Worm (Caenorhabditis elegans) whole organism, L4 larva: ENCODE results near the gene ZK1321.4.

ENCODE experiments used
- F26F4.8 ChIP-seq: fragments of 200-800 bp; sonication (Bioruptor generic); conservative IDR thresholded peaks from 2 replicates; pipeline ENCODE4 v1.3.6; 2022; ENCODE audit warnings: missing genetic modification characterization, missing compliant biosample characterization
- F37D6.2 ChIP-seq: sonication (generic microtip); optimal IDR thresholded peaks from 2 replicates; lab custom pipeline; 2016; ENCODE audit warnings: mild to moderate bottlenecking, missing genetic modification characterization, missing compliant biosample characterization
- F49E8.2 ChIP-seq: sonication (generic microtip); optimal IDR thresholded peaks from 2 replicates; lab custom pipeline; 2016; ENCODE audit warnings: missing compliant biosample characterization, mild to moderate bottlenecking, missing genetic modification characterization, borderline replicate concordance
- T20F7.1 ChIP-seq: fragments of 200-800 bp; sonication (Bioruptor generic); optimal IDR thresholded peaks from 2 replicates; lab custom pipeline; 2018; ENCODE audit warnings: mild to moderate bottlenecking, missing genetic modification characterization, missing compliant biosample characterization
- Y48G9A.11 ChIP-seq: fragments of 200-800 bp; sonication (Bioruptor generic); IDR thresholded peaks from 2 replicates; pipeline ENCODE4 v1.3.6; 2022; ENCODE audit warnings: missing genetic modification reagents, missing genetic modification characterization, missing compliant biosample characterization
- Y75B8A.6 ChIP-seq: fragments of 200-800 bp; sonication (Bioruptor generic); IDR thresholded peaks from 2 replicates; pipeline ENCODE4 v1.3.6; 2022; ENCODE audit warnings: missing genetic modification reagents, missing genetic modification characterization, missing compliant biosample characterization
- aha-1 ChIP-seq: fragments of 150-350 bp; peaks from one replicate; lab custom pipeline; 2014; ENCODE audit warnings: missing biosample characterization, missing genetic modification characterization
- aly-2 ChIP-seq: sonication (generic microtip); optimal IDR thresholded peaks from 2 replicates; lab custom pipeline; 2018; ENCODE audit warnings: missing biosample characterization, missing genetic modification characterization
- ceh-28 ChIP-seq: fragments of 150-350 bp; optimal IDR thresholded peaks from 2 replicates; lab custom pipeline; 2014; ENCODE audit warnings: missing biosample characterization, missing genetic modification reagents, missing genetic modification characterization
- ceh-62 ChIP-seq: sonication (generic microtip); optimal IDR thresholded peaks from 2 replicates; lab custom pipeline; 2017; ENCODE audit warnings: missing biosample characterization, missing genetic modification characterization
- cey-2 ChIP-seq: sonication (generic microtip); optimal IDR thresholded peaks from 3 replicates; lab custom pipeline; 2017; ENCODE audit warnings: missing genetic modification characterization, mild to moderate bottlenecking, missing compliant biosample characterization, antibody characterized with exemption, borderline replicate concordance; ENCODE audit not compliant: insufficient read depth
- daf-12 ChIP-seq: fragments of 150-350 bp; optimal IDR thresholded peaks from 2 replicates; lab custom pipeline; 2014; ENCODE audit warnings: missing biosample characterization, missing genetic modification reagents, missing genetic modification characterization
- daf-16 ChIP-seq, 3 experiments: sonication (generic microtip); optimal IDR thresholded peaks; 2 replicates each; lab custom pipeline; 2016 to 2017; ENCODE audit warnings: missing genetic modification characterization in 3 of 3, missing genetic modification reagents in 3 of 3, mild to moderate bottlenecking in 2 of 3, missing compliant biosample characterization in 2 of 3, missing biosample characterization in 1 of 3, moderate library complexity in 1 of 3
- dmd-6 ChIP-seq: fragments of 200-800 bp; sonication (Bioruptor generic); IDR thresholded peaks from 2 replicates; pipeline ENCODE4 v1.3.6; 2022; ENCODE audit warnings: missing genetic modification reagents, missing genetic modification characterization, missing compliant biosample characterization
- dmd-8 ChIP-seq: fragments of 200-800 bp; sonication (Bioruptor generic); IDR thresholded peaks from 2 replicates; pipeline ENCODE4 v1.3.6; 2022; ENCODE audit warnings: missing genetic modification characterization, missing compliant biosample characterization
- dpl-1 ChIP-seq: fragments of 150-350 bp; optimal IDR thresholded peaks from 2 replicates; lab custom pipeline; 2014; ENCODE audit warnings: missing biosample characterization, missing genetic modification reagents, missing genetic modification characterization
- dve-1 ChIP-seq: sonication (generic microtip); optimal IDR thresholded peaks from 2 replicates; lab custom pipeline; 2017; ENCODE audit warnings: antibody characterized with exemption, mild to moderate bottlenecking, missing genetic modification characterization, missing compliant biosample characterization; ENCODE audit not compliant: insufficient read depth
- egl-43 ChIP-seq: fragments of 200-800 bp; sonication (Bioruptor generic); IDR thresholded peaks from 2 replicates; pipeline ENCODE4 v1.3.6; 2022; ENCODE audit warnings: missing genetic modification reagents, missing genetic modification characterization, missing compliant biosample characterization
- fkh-10 ChIP-seq: fragments of 150-350 bp; optimal IDR thresholded peaks from 2 replicates; lab custom pipeline; 2014; ENCODE audit warnings: missing biosample characterization, missing genetic modification reagents, missing genetic modification characterization
- fos-1 ChIP-seq: fragments of 150-350 bp; optimal IDR thresholded peaks from 2 replicates; lab custom pipeline; 2014; ENCODE audit warnings: missing biosample characterization, missing genetic modification characterization
- gei-8 ChIP-seq: fragments of 200-800 bp; sonication (Bioruptor generic); optimal IDR thresholded peaks from 2 replicates; lab custom pipeline; 2018; ENCODE audit warnings: mild to moderate bottlenecking, missing genetic modification characterization, missing compliant biosample characterization
- hlh-30 ChIP-seq: sonication (generic microtip); optimal IDR thresholded peaks from 2 replicates; lab custom pipeline; 2017; ENCODE audit warnings: antibody characterized with exemption, mild to moderate bottlenecking, missing genetic modification characterization, missing compliant biosample characterization; ENCODE audit not compliant: insufficient read depth
- hmg-1.1 ChIP-seq: fragments of 200-800 bp; sonication (Bioruptor generic); IDR thresholded peaks from 2 replicates; pipeline ENCODE4 v1.3.6; 2022; ENCODE audit warnings: missing genetic modification reagents, missing genetic modification characterization, missing compliant biosample characterization
- jun-1 ChIP-seq: fragments of 150-350 bp; optimal IDR thresholded peaks from 2 replicates; lab custom pipeline; 2014; ENCODE audit warnings: missing biosample characterization, missing genetic modification reagents, missing genetic modification characterization
- lin-29 ChIP-seq: fragments of 200-800 bp; sonication (Bioruptor generic); IDR thresholded peaks from 2 replicates; pipeline ENCODE4 v1.3.6; 2022; ENCODE audit warnings: missing genetic modification reagents, missing genetic modification characterization, missing compliant biosample characterization
- lsy-2 ChIP-seq, 2 experiments: fragments of 150-350 bp in 1 of 2; sonication (generic microtip) in 1 of 2; optimal IDR thresholded peaks; 2 replicates each; lab custom pipeline; 2014 to 2017; ENCODE audit warnings: missing biosample characterization in 2 of 2, missing genetic modification characterization in 2 of 2
- madf-5 ChIP-seq, 2 experiments: fragments of 200-800 bp; sonication (Bioruptor generic); IDR thresholded peaks; 2 replicates each; pipeline ENCODE4 v1.3.6; 2022; ENCODE audit warnings: missing compliant biosample characterization in 2 of 2, missing genetic modification characterization in 2 of 2
- mdl-1 ChIP-seq, 2 experiments: fragments of 150-350 bp in 1 of 2; sonication (generic microtip) in 1 of 2; optimal IDR thresholded peaks; 2 replicates each; lab custom pipeline; 2014 to 2017; ENCODE audit warnings: missing biosample characterization in 2 of 2, missing genetic modification characterization in 2 of 2
- mdt-29 ChIP-seq: fragments of 200-800 bp; sonication (Bioruptor generic); IDR thresholded peaks from 2 replicates; pipeline ENCODE4 v1.3.6; 2022; ENCODE audit warnings: missing genetic modification reagents, missing genetic modification characterization, missing compliant biosample characterization
- mep-1 ChIP-seq: fragments of 150-350 bp; sonication (generic microtip); optimal IDR thresholded peaks from 3 replicates; lab custom pipeline; 2014; ENCODE audit warnings: missing biosample characterization, missing genetic modification characterization
- mes-2 ChIP-seq: sonication (generic microtip); optimal IDR thresholded peaks from 2 replicates; lab custom pipeline; 2016; ENCODE audit warnings: missing genotype, mild to moderate bottlenecking, missing genetic modification characterization, missing compliant biosample characterization; ENCODE audit not compliant: poor library complexity, severe bottlenecking
- nhr-102 ChIP-seq: sonication (generic microtip); optimal IDR thresholded peaks from 2 replicates; lab custom pipeline; 2016; ENCODE audit warnings: mild to moderate bottlenecking, missing genetic modification characterization, moderate library complexity, missing compliant biosample characterization
- nhr-11 ChIP-seq: fragments of 150-350 bp; optimal IDR thresholded peaks from 2 replicates; lab custom pipeline; 2014; ENCODE audit warnings: missing biosample characterization, missing genetic modification characterization
- nhr-111 ChIP-seq: fragments of 200-800 bp; sonication (Bioruptor generic); optimal IDR thresholded peaks from 2 replicates; lab custom pipeline; 2018; ENCODE audit warnings: mild to moderate bottlenecking, missing genetic modification characterization, missing compliant biosample characterization
- nhr-237 ChIP-seq: sonication (generic microtip); optimal IDR thresholded peaks from 2 replicates; lab custom pipeline; 2017; ENCODE audit warnings: missing biosample characterization, missing genetic modification characterization
- nhr-28 ChIP-seq: fragments of 150-350 bp; optimal IDR thresholded peaks from 2 replicates; lab custom pipeline; 2014; ENCODE audit warnings: missing biosample characterization, missing genetic modification characterization
- nhr-42 ChIP-seq: fragments of 200-800 bp; sonication (Bioruptor generic); IDR thresholded peaks from 2 replicates; pipeline ENCODE4 v1.3.6; 2022; ENCODE audit warnings: missing genetic modification characterization, missing compliant biosample characterization
- nhr-48 ChIP-seq: sonication (generic microtip); optimal IDR thresholded peaks from 2 replicates; lab custom pipeline; 2016; ENCODE audit warnings: mild to moderate bottlenecking, missing genetic modification characterization, missing compliant biosample characterization
- nhr-6 ChIP-seq: fragments of 150-350 bp; optimal IDR thresholded peaks from 2 replicates; lab custom pipeline; 2014; ENCODE audit warnings: missing biosample characterization, missing genetic modification characterization
- nhr-77 ChIP-seq: fragments of 150-350 bp; optimal IDR thresholded peaks from 2 replicates; lab custom pipeline; 2014; ENCODE audit warnings: missing biosample characterization, missing genetic modification characterization
- php-3 ChIP-seq: fragments of 200-800 bp; sonication (Bioruptor generic); IDR thresholded peaks from 2 replicates; pipeline ENCODE4 v1.3.6; 2022; ENCODE audit warnings: missing genetic modification reagents, missing genetic modification characterization, missing compliant biosample characterization
- saeg-2 ChIP-seq: fragments of 200-800 bp; sonication (Bioruptor generic); IDR thresholded peaks from 2 replicates; pipeline ENCODE4 v1.3.6; 2022; ENCODE audit warnings: missing genetic modification reagents, missing genetic modification characterization, missing compliant biosample characterization
- tag-97 ChIP-seq: fragments of 200-800 bp; sonication (Bioruptor generic); IDR thresholded peaks from 2 replicates; pipeline ENCODE4 v1.3.6; 2022; ENCODE audit warnings: missing genetic modification characterization, missing compliant biosample characterization
- unc-130 ChIP-seq: sonication (generic microtip); optimal IDR thresholded peaks from 2 replicates; lab custom pipeline; 2016; ENCODE audit warnings: missing genetic modification reagents, missing genetic modification characterization, missing compliant biosample characterization
- unc-62 ChIP-seq, 3 experiments: fragments of 150-350 bp in 1 of 3; sonication (generic microtip); optimal IDR thresholded peaks in 2 of 3; peaks in 1 of 3; 1 replicate in 1 of 3; 2 replicates in 2 of 3; lab custom pipeline; 2014 to 2017; ENCODE audit warnings: missing biosample characterization in 3 of 3, missing genetic modification characterization in 3 of 3, missing genetic modification reagents in 3 of 3, missing genotype in 1 of 3
- zag-1 ChIP-seq: fragments of 150-350 bp; optimal IDR thresholded peaks from 2 replicates; lab custom pipeline; 2014; ENCODE audit warnings: missing biosample characterization, missing genetic modification characterization
- zfp-2 ChIP-seq: sonication (generic microtip); optimal IDR thresholded peaks from 2 replicates; lab custom pipeline; 2016; ENCODE audit warnings: mild to moderate bottlenecking, missing genetic modification characterization, missing compliant biosample characterization
- zip-11 ChIP-seq: fragments of 200-800 bp; sonication (Bioruptor generic); IDR thresholded peaks from 2 replicates; pipeline ENCODE4 v1.3.6; 2022; ENCODE audit warnings: missing genetic modification characterization, missing compliant biosample characterization
- zip-2 ChIP-seq: fragments of 150-350 bp; optimal IDR thresholded peaks from 2 replicates; lab custom pipeline; 2014; ENCODE audit warnings: missing biosample characterization, missing genetic modification characterization

The ZK1321.4 gene

ce11 chrII:9787395-9788152 is 13.8 kb upstream of the ZK1321.4 start, which contains the start of gene cyp-13A2 (continued):
- TF ChIP-seq F37D6.2 (no peak), fkh-10 (GFP tag; lab: Kevin White, UChicago) (no peak), dmd-6 (GFP tag; lab: Robert Waterston, UW) (peak; percentile 87), dmd-8 (GFP tag; lab: Robert Waterston, UW) (no peak), zag-1 (no peak), daf-12 (no peak), nhr-6 (tag; lab: Kevin White, UChicago) (no peak), ceh-28 (tag; lab: Kevin White, UChicago) (no peak), nhr-102 (tag; lab: Kevin White, UChicago) (peak; percentile 68), hlh-30 (tag; lab: Kevin White, UChicago) (peak; percentile 24), madf-5 (GFP tag; IDR thresholded peaks at IDR 0.05; lab: Robert Waterston, UW) (no peak), zip-2 (tag; lab: Kevin White, UChicago) (no peak), nhr-48 (tag; lab: Kevin White, UChicago) (peak; percentile 29), saeg-2 (GFP tag; lab: Robert Waterston, UW) (no peak), jun-1 (tag; lab: Kevin White, UChicago) (no peak), ceh-62 (tag; lab: Kevin White, UChicago) (no peak), hmg-1.1 (GFP tag; lab: Robert Waterston, UW) (no peak), nhr-11 (peak; percentile 80), nhr-42 (GFP tag; lab: Robert Waterston, UW) (no peak), lin-29 (GFP tag; lab: Robert Waterston, UW) (no peak), zip-11 (GFP tag; lab: Robert Waterston, UW) (no peak), F26F4.8 (no peak), zfp-2 (no peak), aha-1 (tag; lab: Kevin White, UChicago) (no peak), mdl-1 (tag; optimal IDR thresholded peaks at IDR 0.05; lab: Kevin White, UChicago) (peak in 1 of 2 experiments; percentile 22), mdt-29 (no peak), php-3 (peak; percentile 64), mep-1 (peak; percentile 58), T20F7.1 (GFP tag; lab: Kevin White, UChicago) (peak; percentile 16), daf-16 (GFP tag; optimal IDR thresholded peaks at IDR 0.05; lab: Kevin White, UChicago) (no peak), daf-16 (tag; optimal IDR thresholded peaks at IDR 0.05; lab: Kevin White, UChicago) (peak; percentile 28), cey-2 (tag; lab: Kevin White, UChicago) (no peak), egl-43 (GFP tag; lab: Robert Waterston, UW) (no peak), mes-2 (tag; lab: Kevin White, UChicago) (no peak), Y75B8A.6 (GFP tag; lab: Robert Waterston, UW) (no peak), nhr-77 (peak; percentile 15), unc-62 (GFP tag; optimal IDR thresholded peaks at IDR 0.05 in 1 of 2; lab: Kevin White, UChicago) (peak in 1 of 2 experiments; percentile 91), unc-62 (tag; optimal IDR thresholded peaks at IDR 0.05; lab: Kevin White, UChicago) (no peak), dve-1 (tag; lab: Kevin White, UChicago) (peak; percentile 77), nhr-111 (GFP tag; lab: Kevin White, UChicago) (no peak), dpl-1 (GFP tag; lab: Kevin White, UChicago) (no peak), fos-1 (tag; lab: Kevin White, UChicago) (no peak), lsy-2 (tag; optimal IDR thresholded peaks at IDR 0.05; lab: Kevin White, UChicago) (peak; percentile 22 to 50), nhr-28 (peak; percentile 86), aly-2 (no peak), gei-8 (no peak), Y48G9A.11 (0 out of 2 replicates have a peak, but pooled peaks have one; percentile 23), unc-130 (GFP tag; lab: Kevin White, UChicago) (no peak), F49E8.2 (tag; lab: Kevin White, UChicago) (no peak), nhr-237 (tag; lab: Kevin White, UChicago) (no peak), tag-97 (GFP tag; lab: Robert Waterston, UW) (no peak)
